Worm (Caenorhabditis elegans): ENCODE measurements around the gene F13H8.1.

DNA sequence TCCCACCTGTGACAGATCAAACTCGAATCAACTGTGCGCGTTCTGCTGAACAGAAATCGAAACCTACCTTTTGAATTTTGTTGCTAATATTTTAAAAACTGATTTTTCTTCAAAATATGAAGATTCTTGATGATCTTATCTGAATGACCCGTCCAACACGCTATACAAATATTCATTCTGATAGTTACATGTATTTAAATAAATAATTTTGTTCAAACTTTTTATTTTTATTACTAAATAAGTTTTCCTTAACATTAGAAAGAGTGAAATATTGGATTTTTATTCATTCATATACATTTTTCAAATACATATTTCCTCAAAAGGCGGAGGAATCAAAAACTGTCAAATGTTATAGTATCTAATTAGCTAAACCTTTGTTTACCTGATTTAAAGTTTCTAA lies 15.2 kb upstream of the F13H8.1 start, which contains the start of gene F13H8.8:
- TF ChIP-seq hmg-20 (GFP tag; IDR thresholded peaks at IDR 0.05) (no peak), unc-62 (GFP tag; optimal IDR thresholded peaks at IDR 0.05) (no peak), zim-3 (tag; optimal IDR thresholded peaks at IDR 0.05) (no peak)
